Worm (Caenorhabditis elegans): ENCODE data around the gene ZK1236.1.

DNA sequence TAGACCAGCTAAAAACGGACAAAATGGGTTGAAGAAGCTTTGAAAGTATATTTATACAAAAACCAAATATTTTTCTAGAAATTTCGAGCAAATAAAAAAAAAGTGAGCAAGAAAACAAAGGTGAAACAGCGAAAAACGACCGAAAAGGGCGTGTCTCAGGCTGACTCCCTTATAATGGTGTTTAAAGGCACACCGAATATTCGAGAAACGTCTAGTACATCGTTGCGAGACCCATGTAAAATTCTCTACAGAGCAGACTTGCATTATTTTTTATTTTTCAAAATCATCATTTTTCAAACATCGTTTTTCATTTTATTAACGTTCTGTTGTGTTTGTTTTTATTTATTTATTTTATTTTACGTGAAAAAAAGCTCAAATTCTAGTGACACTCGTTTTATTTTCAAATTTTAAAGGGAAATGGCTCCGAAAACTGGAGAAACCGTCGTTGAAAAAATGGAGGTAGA is 17.9 kb downstream of the ZK1236.1 start, which contains the start of gene rpn-3:
- TF ChIP-seq dao-5 (tag; optimal IDR thresholded peaks at IDR 0.05) (no peak), him-1 (tag; optimal IDR thresholded peaks at IDR 0.05) (peak; percentile 58), W03F9.2 (tag; optimal IDR thresholded peaks at IDR 0.05) (peak; percentile 96)
